Worm (Caenorhabditis elegans): ENCODE measurements around the gene T23B5.4.

The T23B5.4 gene

ce11 chrIV:12674700-12675099 is at the start of gene T23B5.4:
Gene T23B5.4 (plus strand): TSS chrIV:12675000.
- TF ChIP-seq mel-28 (tag; optimal IDR thresholded peaks at IDR 0.05; ENCODE audit: borderline replicate concordance) (no peak), sptf-2 (GFP tag; optimal IDR thresholded peaks at IDR 0.05) (no peak), mes-4 (tag; optimal IDR thresholded peaks at IDR 0.05) (no peak), cebp-2 (GFP tag; IDR thresholded peaks at IDR 0.05) (no peak), lin-35 (GFP tag; optimal IDR thresholded peaks at IDR 0.05) (no peak), attf-3 (GFP tag; conservative IDR thresholded peaks at IDR 0.05) (no peak)

- TF ChIP-seq hlh-12 (tag; optimal IDR thresholded peaks at IDR 0.05): no peak
- TF ChIP-seq lsl-1 (GFP tag; optimal IDR thresholded peaks at IDR 0.05): peak; percentile 22
Measured at ce11 chrIV:12630922-12631321, 43.9 kb upstream of the T23B5.4 start, which contains the start of gene ark-1. Gene ark-1 (minus strand): TSS chrIV:12631022.

- TF ChIP-seq K11D2.4 (GFP tag; IDR thresholded peaks at IDR 0.05): no peak
- no peak for TF ChIP-seq lin-35 (GFP tag; optimal IDR thresholded peaks at IDR 0.05)
- no peak for TF ChIP-seq ztf-28 (GFP tag; IDR thresholded peaks at IDR 0.05)
- no peak for TF ChIP-seq somi-1 (GFP tag; optimal IDR thresholded peaks at IDR 0.05)
- no peak for TF ChIP-seq cebp-2 (GFP tag; IDR thresholded peaks at IDR 0.05)
- TF ChIP-seq Y53F4B.3 (GFP tag; IDR thresholded peaks at IDR 0.05): no peak
- no peak for TF ChIP-seq gei-17 (GFP tag; optimal IDR thresholded peaks at IDR 0.05)
- no peak for TF ChIP-seq unc-130 (GFP tag; optimal IDR thresholded peaks at IDR 0.05)
- no peak for TF ChIP-seq hsf-1 (GFP tag; IDR thresholded peaks at IDR 0.05)
Measured at ce11 chrIV:12632430-12632829, 42.4 kb upstream of the T23B5.4 start.

ce11 chrIV:12633825-12634224 is 41.0 kb upstream of the T23B5.4 start:
- TF ChIP-seq K11D2.4 (GFP tag; IDR thresholded peaks at IDR 0.05): no peak
- TF ChIP-seq unc-62 (GFP tag; optimal IDR thresholded peaks at IDR 0.05): no peak
- TF ChIP-seq efl-1 (GFP tag; optimal IDR thresholded peaks at IDR 0.05): no peak
- no peak for TF ChIP-seq rpc-1 (optimal IDR thresholded peaks at IDR 0.05)
- no peak for TF ChIP-seq rpc-1 (tag; optimal IDR thresholded peaks at IDR 0.05)
- no peak for TF ChIP-seq akir-1 (GFP tag; optimal IDR thresholded peaks at IDR 0.05)
- TF ChIP-seq xnd-1 (tag; optimal IDR thresholded peaks at IDR 0.05): no peak
- TF ChIP-seq F57C9.4 (tag; optimal IDR thresholded peaks at IDR 0.05): no peak
- no peak for TF ChIP-seq madf-10 (tag; optimal IDR thresholded peaks at IDR 0.05)
- no peak for TF ChIP-seq pha-4 (tag; optimal IDR thresholded peaks at IDR 0.05)
- TF ChIP-seq tlf-1 (GFP tag; optimal IDR thresholded peaks at IDR 0.05): no peak
- no peak for TF ChIP-seq ztf-6 (GFP tag; IDR thresholded peaks at IDR 0.05)
- TF ChIP-seq F49E8.2 (tag; optimal IDR thresholded peaks at IDR 0.05; ENCODE audit: insufficient read depth): no peak
- no peak for TF ChIP-seq Y67H2A.10 (GFP tag; conservative IDR thresholded peaks at IDR 0.05)
- TF ChIP-seq snpc-1.1 (tag; optimal IDR thresholded peaks at IDR 0.05; ENCODE audit: insufficient read depth): no peak
- no peak for TF ChIP-seq F39B2.1 (GFP tag; IDR thresholded peaks at IDR 0.05)
- no peak for TF ChIP-seq athp-1 (tag; optimal IDR thresholded peaks at IDR 0.05)

- TF ChIP-seq ekl-4 (GFP tag; IDR thresholded peaks at IDR 0.05): no peak
- no peak for TF ChIP-seq F22D6.2 (tag; optimal IDR thresholded peaks at IDR 0.05)
Measured at ce11 chrIV:12637340-12637739, 37.5 kb upstream of the T23B5.4 start.
